Worm (Caenorhabditis elegans): ENCODE data around the gene nduf-2.2.

The nduf-2.2 gene

ce11 chrIII:6436308-6436707 is 28.7 kb upstream of the nduf-2.2 start, which contains the start of gene C05D11.1:
C05D11.1 (plus strand) TSS chrIII:6436608.
- TF ChIP-seq unc-39 (tag; optimal IDR thresholded peaks at IDR 0.05), result no peak
- TF ChIP-seq nhr-2 (tag; optimal IDR thresholded peaks at IDR 0.05), result no peak
- TF ChIP-seq bed-3 (GFP tag; optimal IDR thresholded peaks at IDR 0.05), result no peak

- TF ChIP-seq mep-1 (tag; optimal IDR thresholded peaks at IDR 0.05), result no peak
- no peak for TF ChIP-seq nhr-237 (tag; optimal IDR thresholded peaks at IDR 0.05)
- no peak for TF ChIP-seq lin-13 (tag; optimal IDR thresholded peaks at IDR 0.05)
- TF ChIP-seq ceh-39 (tag; optimal IDR thresholded peaks at IDR 0.05), result no peak
- no peak for TF ChIP-seq nhr-2 (tag; optimal IDR thresholded peaks at IDR 0.05)
- TF ChIP-seq unc-62 (GFP tag; optimal IDR thresholded peaks at IDR 0.05), result no peak
- no peak for TF ChIP-seq hlh-1 (tag; optimal IDR thresholded peaks at IDR 0.05)
- TF ChIP-seq pha-4 (tag; optimal IDR thresholded peaks at IDR 0.05), result no peak
- no peak for TF ChIP-seq unc-39 (tag; optimal IDR thresholded peaks at IDR 0.05)
- TF ChIP-seq flh-1 (GFP tag; optimal IDR thresholded peaks at IDR 0.05), result no peak
- no peak for TF ChIP-seq nhr-76 (tag; optimal IDR thresholded peaks at IDR 0.05)
- no peak for TF ChIP-seq M03D4.4 (tag; optimal IDR thresholded peaks at IDR 0.05)
- TF ChIP-seq bed-3 (GFP tag; optimal IDR thresholded peaks at IDR 0.05), result no peak
These were observed 25.2 kb upstream of the nduf-2.2 start for ce11 chrIII:6439854-6440253.

ce11 chrIII:6442305-6443125 is 22.5 kb upstream of the nduf-2.2 start, which contains the start of gene mel-32:
mel-32 (minus strand) TSS chrIII:6443000.
- TF ChIP-seq blmp-1 (tag; optimal IDR thresholded peaks at IDR 0.05) (no peak), pha-4 (tag; optimal IDR thresholded peaks at IDR 0.05) (no peak), mep-1 (tag; optimal IDR thresholded peaks at IDR 0.05) (no peak), lsy-2 (tag; optimal IDR thresholded peaks at IDR 0.05) (no peak), sem-2 (GFP tag; optimal IDR thresholded peaks at IDR 0.05) (no peak), lin-32 (GFP tag; optimal IDR thresholded peaks at IDR 0.05) (no peak), sptf-1 (tag; optimal IDR thresholded peaks at IDR 0.05) (no peak), hlh-1 (tag; optimal IDR thresholded peaks at IDR 0.05) (no peak), flh-1 (GFP tag; optimal IDR thresholded peaks at IDR 0.05) (no peak), mab-5 (tag; optimal IDR thresholded peaks at IDR 0.05) (no peak)

DNA sequence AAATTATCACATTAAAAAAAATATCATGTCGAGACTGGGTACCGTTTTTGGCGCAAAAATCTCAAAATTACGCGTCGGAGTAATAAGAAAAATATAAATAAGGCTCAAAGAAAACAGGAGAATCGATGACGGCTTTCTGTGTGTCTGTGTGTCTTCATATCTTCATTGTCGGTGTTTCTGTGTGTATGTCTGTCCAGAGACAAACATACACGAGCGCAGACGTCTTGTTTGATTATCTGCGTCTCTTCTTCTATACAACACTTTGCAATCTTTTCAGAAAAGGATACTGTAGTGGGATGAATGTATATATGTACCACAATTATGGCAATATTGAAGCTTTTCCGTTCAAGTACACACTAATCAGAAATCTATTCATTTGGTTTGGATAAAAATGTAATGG is 20.7 kb upstream of the nduf-2.2 start, which contains the start of gene C05D11.13:
C05D11.13 (minus strand) TSS at position 252 of the 400 bp plus-strand sequence.
- TF ChIP-seq M03D4.4 (tag; optimal IDR thresholded peaks at IDR 0.05) (peak; percentile 17), unc-120 (tag; optimal IDR thresholded peaks at IDR 0.05; ENCODE audit: poor library complexity, severe bottlenecking) (peak; percentile 37), hlh-1 (tag; optimal IDR thresholded peaks at IDR 0.05) (no peak), tbx-8 (GFP tag; optimal IDR thresholded peaks at IDR 0.05) (no peak), lsy-2 (tag; optimal IDR thresholded peaks at IDR 0.05) (peak; percentile 43), cnd-1 (tag; optimal IDR thresholded peaks at IDR 0.05) (no peak), mls-2 (tag; optimal IDR thresholded peaks at IDR 0.05) (peak; percentile 3), ham-2 (GFP tag; optimal IDR thresholded peaks at IDR 0.05) (peak; percentile 10), pha-4 (tag; optimal IDR thresholded peaks at IDR 0.05) (peak; percentile 68), ceh-43 (GFP tag; optimal IDR thresholded peaks at IDR 0.05) (no peak), ceh-83 (GFP tag; optimal IDR thresholded peaks at IDR 0.05) (no peak)

- TF ChIP-seq ceh-39 (tag; optimal IDR thresholded peaks at IDR 0.05) (no peak), unc-62 (GFP tag; optimal IDR thresholded peaks at IDR 0.05) (no peak), bed-3 (GFP tag; optimal IDR thresholded peaks at IDR 0.05) (no peak), lin-32 (GFP tag; optimal IDR thresholded peaks at IDR 0.05) (no peak), cnd-1 (tag; optimal IDR thresholded peaks at IDR 0.05) (no peak), ham-2 (GFP tag; optimal IDR thresholded peaks at IDR 0.05) (no peak), ztf-11 (tag; optimal IDR thresholded peaks at IDR 0.05) (no peak), lsy-2 (tag; optimal IDR thresholded peaks at IDR 0.05) (no peak), unc-120 (tag; optimal IDR thresholded peaks at IDR 0.05; ENCODE audit: poor library complexity, severe bottlenecking) (no peak), zip-8 (tag; optimal IDR thresholded peaks at IDR 0.05) (no peak), drap-1 (GFP tag; optimal IDR thresholded peaks at IDR 0.05) (no peak), nhr-237 (tag; optimal IDR thresholded peaks at IDR 0.05) (no peak), snpc-4 (tag; optimal IDR thresholded peaks at IDR 0.05) (no peak), lin-13 (tag; optimal IDR thresholded peaks at IDR 0.05) (no peak), flh-1 (GFP tag; optimal IDR thresholded peaks at IDR 0.05) (no peak), pha-4 (tag; optimal IDR thresholded peaks at IDR 0.05) (no peak), hlh-1 (tag; optimal IDR thresholded peaks at IDR 0.05) (no peak), M03D4.4 (tag; optimal IDR thresholded peaks at IDR 0.05) (no peak)
These were observed 18.2 kb upstream of the nduf-2.2 start, which contains the start of gene let-721 for ce11 chrIII:6446807-6447206. let-721 (minus strand) TSS chrIII:6446907.

Measured in whole organism, mixed stage, embryonic.